Worm (Caenorhabditis elegans) whole organism, L2 larva: ENCODE data around the gene disl-2.

Experiments used
- ama-1 ChIP-seq: fragments of 150-350 bp; optimal IDR thresholded peaks from 2 replicates; lab custom pipeline; 2018; ENCODE audit warnings: inconsistent platforms
- blmp-1 ChIP-seq: sonication (generic microtip); optimal IDR thresholded peaks from 2 replicates; lab custom pipeline; 2017; ENCODE audit warnings: missing genetic modification characterization, mild to moderate bottlenecking, missing compliant biosample characterization, antibody characterized with exemption, moderate library complexity; ENCODE audit not compliant: insufficient read depth
- ceh-82 ChIP-seq: fragments of 150-350 bp; optimal IDR thresholded peaks from 2 replicates; lab custom pipeline; 2014; ENCODE audit warnings: missing biosample characterization, missing genetic modification characterization
- egl-27 ChIP-seq: sonication (generic microtip); optimal IDR thresholded peaks from 3 replicates; lab custom pipeline; 2017; ENCODE audit warnings: missing biosample characterization, missing genetic modification reagents, missing genetic modification characterization
- fos-1 ChIP-seq: fragments of 150-350 bp; optimal IDR thresholded peaks from 2 replicates; lab custom pipeline; 2014; ENCODE audit warnings: missing biosample characterization, missing genetic modification characterization
- lin-13 ChIP-seq: fragments of 150-350 bp; optimal IDR thresholded peaks from 2 replicates; lab custom pipeline; 2014; ENCODE audit warnings: missing biosample characterization, missing genetic modification reagents, missing genetic modification characterization
- lsy-2 ChIP-seq, 2 experiments: fragments of 150-350 bp in 1 of 2; sonication (generic microtip) in 1 of 2; optimal IDR thresholded peaks; 2 replicates each; lab custom pipeline; 2014 to 2017; ENCODE audit warnings: missing biosample characterization in 2 of 2, missing genetic modification characterization in 2 of 2
- mdl-1 ChIP-seq, 2 experiments: fragments of 150-350 bp in 1 of 2; sonication (generic microtip) in 1 of 2; optimal IDR thresholded peaks; 2 replicates each; lab custom pipeline; 2017; ENCODE audit warnings: missing biosample characterization in 2 of 2, missing genetic modification characterization in 2 of 2
- nhr-11 ChIP-seq: fragments of 150-350 bp; optimal IDR thresholded peaks from 2 replicates; lab custom pipeline; 2014; ENCODE audit warnings: missing biosample characterization, missing genetic modification characterization
- peb-1 ChIP-seq: fragments of 150-350 bp; optimal IDR thresholded peaks from 2 replicates; lab custom pipeline; 2014; ENCODE audit warnings: missing biosample characterization, missing genetic modification characterization
- sem-4 ChIP-seq: fragments of 150-350 bp; optimal IDR thresholded peaks from 2 replicates; lab custom pipeline; 2014; ENCODE audit warnings: missing biosample characterization, missing genetic modification reagents, missing genetic modification characterization
- sma-9 ChIP-seq, 2 experiments: fragments of 150-350 bp in 1 of 2; sonication (generic microtip) in 1 of 2; optimal IDR thresholded peaks; 2 replicates each; lab custom pipeline; 2014 to 2016; ENCODE audit warnings: missing genetic modification characterization in 2 of 2, mild to moderate bottlenecking in 1 of 2, missing biosample characterization in 1 of 2, missing compliant biosample characterization in 1 of 2, missing genetic modification reagents in 1 of 2, moderate library complexity in 1 of 2
- ztf-4 ChIP-seq: fragments of 150-350 bp; optimal IDR thresholded peaks from 2 replicates; lab custom pipeline; 2014; ENCODE audit warnings: missing biosample characterization, missing genetic modification characterization

DNA sequence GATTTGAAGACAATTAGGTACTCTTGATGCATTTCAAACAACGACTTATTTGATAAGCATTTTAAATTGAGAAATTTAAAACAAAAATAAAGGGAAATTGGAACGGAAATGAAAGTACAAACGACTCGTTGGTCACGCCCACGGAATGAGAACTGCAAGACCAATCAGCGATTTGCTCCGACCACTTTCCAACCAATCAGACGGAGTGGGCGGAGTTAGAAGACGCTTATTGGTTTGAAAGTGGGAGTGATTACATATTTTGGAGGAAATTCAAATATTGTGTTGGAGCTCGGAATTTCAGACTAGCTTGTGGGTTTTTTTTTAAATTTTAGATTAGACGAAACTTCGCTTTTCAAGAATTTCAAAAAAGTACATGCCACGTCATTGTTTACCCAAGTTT is 26.1 kb downstream of the disl-2 start:
- TF ChIP-seq fos-1 (tag; lab: Kevin White, UChicago) (no peak), blmp-1 (tag; lab: Kevin White, UChicago) (no peak), egl-27 (tag; lab: Kevin White, UChicago) (no peak), sem-4 (no peak), ama-1 (lab: Kevin White, UChicago) (no peak), mdl-1 (tag; optimal IDR thresholded peaks at IDR 0.05; lab: Kevin White, UChicago) (no peak), peb-1 (no peak), ceh-82 (tag; lab: Kevin White, UChicago) (no peak), ztf-4 (tag; lab: Kevin White, UChicago) (no peak), sma-9 (GFP tag; optimal IDR thresholded peaks at IDR 0.05; lab: Kevin White, UChicago) (no peak), sma-9 (tag; optimal IDR thresholded peaks at IDR 0.05; lab: Kevin White, UChicago) (no peak), nhr-11 (tag; lab: Kevin White, UChicago) (no peak), lsy-2 (tag; optimal IDR thresholded peaks at IDR 0.05; lab: Kevin White, UChicago) (no peak), lin-13 (no peak)
